Worm (Caenorhabditis elegans): Measurements from ENCODE around the gene aco-1.
A peak's percentile ranks its signal among the peaks of the same experiment; 100 is the strongest.

DNA sequence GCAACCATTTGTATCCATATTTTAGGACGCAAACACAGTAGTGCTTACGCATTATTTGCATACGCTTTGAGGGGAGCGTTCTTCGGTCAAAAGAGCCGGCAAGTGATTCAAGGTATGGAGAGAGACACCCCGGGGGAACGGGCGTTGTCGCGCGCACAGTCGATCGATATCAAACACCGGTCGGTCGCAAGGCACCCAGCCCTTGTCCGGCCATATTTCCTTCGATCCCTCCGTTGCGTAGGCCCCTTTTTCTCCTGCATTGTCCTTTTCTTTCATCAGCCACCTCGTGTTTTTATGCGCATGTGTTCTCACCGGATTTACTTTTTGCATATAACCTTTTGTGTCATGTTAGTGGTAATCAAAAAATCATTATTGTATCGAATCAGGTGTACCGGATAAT is 26.3 kb downstream of the aco-1 start:
- no peak for TF ChIP-seq M03D4.4 (tag; optimal IDR thresholded peaks at IDR 0.05)
- TF ChIP-seq sptf-1 (tag; optimal IDR thresholded peaks at IDR 0.05): peak; percentile 32
- TF ChIP-seq lin-13 (tag; optimal IDR thresholded peaks at IDR 0.05): no peak
- TF ChIP-seq nhr-12 (tag; optimal IDR thresholded peaks at IDR 0.05): no peak
- no peak for TF ChIP-seq hlh-1 (tag; optimal IDR thresholded peaks at IDR 0.05)
- TF ChIP-seq nhr-76 (tag; optimal IDR thresholded peaks at IDR 0.05): no peak
- no peak for TF ChIP-seq mep-1 (tag; optimal IDR thresholded peaks at IDR 0.05)
- TF ChIP-seq blmp-1 (tag; optimal IDR thresholded peaks at IDR 0.05): no peak
- no peak for TF ChIP-seq nhr-28 (tag; optimal IDR thresholded peaks at IDR 0.05)
- TF ChIP-seq elt-3 (tag; optimal IDR thresholded peaks at IDR 0.05): no peak
- TF ChIP-seq unc-120 (tag; optimal IDR thresholded peaks at IDR 0.05; ENCODE audit: poor library complexity, severe bottlenecking): no peak
- TF ChIP-seq nhr-237 (tag; optimal IDR thresholded peaks at IDR 0.05): no peak
